Worm (Caenorhabditis elegans): ENCODE measurements around the gene nspg-8.

Gene nspg-8

DNA sequence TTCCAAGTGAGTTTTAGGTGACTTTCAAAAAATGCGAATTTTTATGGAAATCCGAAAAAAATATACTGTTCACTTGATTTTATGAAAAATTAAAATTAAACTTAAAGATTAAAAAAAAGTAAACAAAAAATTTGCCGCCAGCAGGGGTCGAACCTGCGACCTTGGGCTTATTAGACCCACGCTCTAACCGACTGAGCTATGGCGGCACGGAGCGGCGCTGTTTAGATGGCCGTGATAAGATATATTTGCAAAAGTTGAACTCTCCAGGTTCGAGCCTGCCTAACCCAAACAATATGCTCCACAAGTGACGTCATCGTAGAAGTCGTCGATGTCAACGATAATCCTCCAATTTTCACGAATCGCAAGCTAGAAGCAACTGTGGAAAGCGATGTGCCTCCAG lies 17.2 kb upstream of the nspg-8 start:
- TF ChIP-seq lin-32 (GFP tag; optimal IDR thresholded peaks at IDR 0.05), result no peak

DNA sequence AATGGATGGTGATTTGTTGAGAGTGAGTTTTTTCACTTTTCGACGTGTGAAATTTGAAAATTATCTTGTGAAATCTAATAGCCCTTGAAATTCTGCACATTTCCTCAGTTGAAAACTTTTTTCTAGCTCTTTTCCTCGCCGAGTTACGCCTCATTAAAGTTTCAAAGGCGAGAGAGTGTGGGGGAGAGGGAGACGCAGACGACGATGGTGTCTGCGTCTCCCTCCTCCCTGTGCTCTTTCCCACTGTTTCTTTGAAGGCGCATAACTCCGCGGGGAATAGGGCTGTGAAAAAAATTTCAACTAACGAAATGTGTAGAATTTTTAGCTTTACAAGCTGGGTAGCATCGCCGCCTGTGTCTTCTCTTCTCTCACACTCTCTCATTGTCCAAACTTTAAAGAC lies 15.5 kb upstream of the nspg-8 start:
- TF ChIP-seq unc-39 (tag; optimal IDR thresholded peaks at IDR 0.05) (no peak), unc-62 (GFP tag; optimal IDR thresholded peaks at IDR 0.05) (no peak), nhr-12 (tag; optimal IDR thresholded peaks at IDR 0.05) (no peak), flh-1 (GFP tag; optimal IDR thresholded peaks at IDR 0.05) (no peak), drap-1 (GFP tag; optimal IDR thresholded peaks at IDR 0.05) (no peak), snpc-4 (tag; optimal IDR thresholded peaks at IDR 0.05) (no peak), ces-1 (GFP tag; optimal IDR thresholded peaks at IDR 0.05) (no peak), bed-3 (GFP tag; optimal IDR thresholded peaks at IDR 0.05) (no peak)

ce11 chrIII:1169622-1170021 lies 12.2 kb upstream of the nspg-8 start:
- TF ChIP-seq flh-1 (GFP tag; optimal IDR thresholded peaks at IDR 0.05) (no peak), ceh-83 (GFP tag; optimal IDR thresholded peaks at IDR 0.05) (no peak)

ce11 chrIII:1173331-1173730 lies 8.5 kb upstream of the nspg-8 start:
- no peak for TF ChIP-seq sem-2 (GFP tag; optimal IDR thresholded peaks at IDR 0.05)
- no peak for TF ChIP-seq drap-1 (GFP tag; optimal IDR thresholded peaks at IDR 0.05)
- no peak for TF ChIP-seq nhr-76 (tag; optimal IDR thresholded peaks at IDR 0.05)
- no peak for TF ChIP-seq nhr-237 (tag; optimal IDR thresholded peaks at IDR 0.05)
- TF ChIP-seq pha-4 (tag; optimal IDR thresholded peaks at IDR 0.05), result no peak
- TF ChIP-seq nhr-28 (tag; optimal IDR thresholded peaks at IDR 0.05), result no peak
- TF ChIP-seq tbx-8 (GFP tag; optimal IDR thresholded peaks at IDR 0.05), result no peak
- TF ChIP-seq nhr-2 (tag; optimal IDR thresholded peaks at IDR 0.05), result no peak
- no peak for TF ChIP-seq bed-3 (GFP tag; optimal IDR thresholded peaks at IDR 0.05)
- TF ChIP-seq blmp-1 (tag; optimal IDR thresholded peaks at IDR 0.05), result no peak
- TF ChIP-seq lin-32 (GFP tag; optimal IDR thresholded peaks at IDR 0.05), result no peak
- TF ChIP-seq cnd-1 (tag; optimal IDR thresholded peaks at IDR 0.05), result no peak

- no peak for TF ChIP-seq nhr-76 (tag; optimal IDR thresholded peaks at IDR 0.05)
- TF ChIP-seq hlh-1 (tag; optimal IDR thresholded peaks at IDR 0.05), result no peak
- TF ChIP-seq ces-1 (GFP tag; optimal IDR thresholded peaks at IDR 0.05), result no peak
- no peak for TF ChIP-seq blmp-1 (tag; optimal IDR thresholded peaks at IDR 0.05)
- TF ChIP-seq ztf-11 (tag; optimal IDR thresholded peaks at IDR 0.05), result no peak
- no peak for TF ChIP-seq nhr-237 (tag; optimal IDR thresholded peaks at IDR 0.05)
- no peak for TF ChIP-seq snpc-4 (tag; optimal IDR thresholded peaks at IDR 0.05)
- no peak for TF ChIP-seq flh-1 (GFP tag; optimal IDR thresholded peaks at IDR 0.05)
- TF ChIP-seq unc-120 (tag; optimal IDR thresholded peaks at IDR 0.05; ENCODE audit: poor library complexity, severe bottlenecking), result no peak
- TF ChIP-seq mep-1 (tag; optimal IDR thresholded peaks at IDR 0.05), result no peak
- no peak for TF ChIP-seq unc-62 (GFP tag; optimal IDR thresholded peaks at IDR 0.05)
- TF ChIP-seq ceh-39 (tag; optimal IDR thresholded peaks at IDR 0.05), result no peak
- TF ChIP-seq sem-2 (GFP tag; optimal IDR thresholded peaks at IDR 0.05), result no peak
- TF ChIP-seq mab-5 (tag; optimal IDR thresholded peaks at IDR 0.05), result no peak
- no peak for TF ChIP-seq ham-2 (GFP tag; optimal IDR thresholded peaks at IDR 0.05)
Observed at ce11 chrIII:1176080-1176608, 5.7 kb upstream of the nspg-8 start, which contains the start of gene eak-3. Gene eak-3, minus strand, starts transcription at chrIII:1176558.

DNA sequence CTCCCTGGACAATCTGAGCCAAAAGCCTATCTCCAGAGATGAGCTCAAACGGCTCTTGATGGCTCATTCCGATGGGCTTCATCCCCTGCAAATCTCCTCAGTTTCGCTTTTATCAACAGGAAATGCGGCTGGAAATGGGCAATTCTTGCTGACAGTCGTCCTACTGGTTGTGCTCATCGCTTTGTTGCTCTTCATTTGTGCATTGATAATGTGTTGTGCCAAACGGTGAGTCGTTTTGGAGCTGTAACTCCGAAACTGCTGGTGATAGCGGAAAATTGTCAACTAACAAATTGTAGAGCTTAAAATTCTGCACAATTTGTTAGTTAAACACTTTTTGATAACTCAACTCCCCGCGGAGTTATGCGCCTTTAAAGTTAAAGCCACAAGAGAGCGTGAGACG lies 2.9 kb upstream of the nspg-8 start:
- TF ChIP-seq lsy-2 (tag; optimal IDR thresholded peaks at IDR 0.05) (no peak), ztf-11 (tag; optimal IDR thresholded peaks at IDR 0.05) (no peak), mab-5 (tag; optimal IDR thresholded peaks at IDR 0.05) (no peak), snpc-4 (tag; optimal IDR thresholded peaks at IDR 0.05) (no peak), nhr-12 (tag; optimal IDR thresholded peaks at IDR 0.05) (no peak), ceh-39 (tag; optimal IDR thresholded peaks at IDR 0.05) (no peak)

- TF ChIP-seq elt-3 (tag; optimal IDR thresholded peaks at IDR 0.05), result no peak
Observed at ce11 chrIII:1193326-1193862, 11.5 kb downstream of the nspg-8 start, which contains the start of gene Y119D3B.14. Gene Y119D3B.14, minus strand, starts transcription at chrIII:1193812.
